Worm (Caenorhabditis elegans) whole organism, L1 larva: Measurements from ENCODE around the gene F25E5.2.

Source experiments
- elt-2 ChIP-seq: sonication (generic microtip); optimal IDR thresholded peaks from 2 replicates; lab custom pipeline; 2016; ENCODE audit warnings: missing genetic modification characterization, mild to moderate bottlenecking, inconsistent platforms, missing compliant biosample characterization, missing genetic modification reagents
- hlh-17 ChIP-seq: fragments of 200-800 bp; sonication (Bioruptor generic); optimal IDR thresholded peaks from 2 replicates; lab custom pipeline; 2018; ENCODE audit warnings: missing genetic modification characterization, mild to moderate bottlenecking, missing compliant biosample characterization, moderate library complexity, borderline replicate concordance
- nhr-11 ChIP-seq: fragments of 150-350 bp; optimal IDR thresholded peaks from 2 replicates; lab custom pipeline; 2014; ENCODE audit warnings: missing biosample characterization, missing genetic modification characterization

ce11 chrV:7435376-7436204 is 19.5 kb upstream of the F25E5.2 start, which contains the start of the genes ddo-2 and F25E5.8:
- no peak for TF ChIP-seq nhr-11 (tag; lab: Kevin White, UChicago)
- no peak for TF ChIP-seq hlh-17 (GFP tag; lab: Kevin White, UChicago)
- TF ChIP-seq elt-2 (tag; lab: Kevin White, UChicago): no peak
